Worm (Caenorhabditis elegans) whole organism, L4 larva: Measurements from ENCODE around the gene C36C9.12.

Experiments
- ZK546.5 ChIP-seq, 2 experiments: sonication (generic microtip); optimal IDR thresholded peaks; 2 replicates each; lab custom pipeline; 2017; ENCODE audit warnings: missing biosample characterization in 2 of 2, missing genetic modification characterization in 2 of 2
- aly-2 ChIP-seq: sonication (generic microtip); optimal IDR thresholded peaks from 2 replicates; lab custom pipeline; 2018; ENCODE audit warnings: missing biosample characterization, missing genetic modification characterization
- ceh-44 ChIP-seq: fragments of 200-800 bp; sonication (Bioruptor generic); IDR thresholded peaks from 2 replicates; pipeline ENCODE4 v1.3.6; 2022; ENCODE audit warnings: missing genetic modification reagents, missing genetic modification characterization, missing compliant biosample characterization
- dve-1 ChIP-seq: sonication (generic microtip); optimal IDR thresholded peaks from 2 replicates; lab custom pipeline; 2017; ENCODE audit warnings: antibody characterized with exemption, mild to moderate bottlenecking, missing genetic modification characterization, missing compliant biosample characterization; ENCODE audit not compliant: insufficient read depth
- egl-27 ChIP-seq: sonication (generic microtip); optimal IDR thresholded peaks from 3 replicates; lab custom pipeline; 2017; ENCODE audit warnings: missing biosample characterization, missing genetic modification reagents, missing genetic modification characterization
- lin-39 ChIP-seq: fragments of 150-350 bp; optimal IDR thresholded peaks from 2 replicates; lab custom pipeline; 2014; ENCODE audit warnings: missing biosample characterization, missing genetic modification reagents, missing genetic modification characterization
- lsy-2 ChIP-seq, 2 experiments: fragments of 150-350 bp in 1 of 2; sonication (generic microtip) in 1 of 2; optimal IDR thresholded peaks; 2 replicates each; lab custom pipeline; 2014 to 2017; ENCODE audit warnings: missing biosample characterization in 2 of 2, missing genetic modification characterization in 2 of 2
- nhr-77 ChIP-seq: fragments of 150-350 bp; optimal IDR thresholded peaks from 2 replicates; lab custom pipeline; 2014; ENCODE audit warnings: missing biosample characterization, missing genetic modification characterization
- pha-4 ChIP-seq, 2 experiments: fragments of 150-350 bp in 1 of 2; fragments of 200-800 bp in 1 of 2; sonication (Bioruptor generic) in 1 of 2; IDR thresholded peaks in 1 of 2; optimal IDR thresholded peaks in 1 of 2; 2 replicates each; pipeline versions ENCODE4 v1.3.6 to Lab custom; 2014 to 2022; ENCODE audit warnings: missing genetic modification characterization in 2 of 2, missing genetic modification reagents in 2 of 2, missing biosample characterization in 1 of 2, missing compliant biosample characterization in 1 of 2
- unc-39 ChIP-seq: sonication (generic microtip); optimal IDR thresholded peaks from 2 replicates; lab custom pipeline; 2017; ENCODE audit warnings: missing biosample characterization, missing genetic modification characterization
- zag-1 ChIP-seq: fragments of 150-350 bp; optimal IDR thresholded peaks from 2 replicates; lab custom pipeline; 2014; ENCODE audit warnings: missing biosample characterization, missing genetic modification characterization

DNA sequence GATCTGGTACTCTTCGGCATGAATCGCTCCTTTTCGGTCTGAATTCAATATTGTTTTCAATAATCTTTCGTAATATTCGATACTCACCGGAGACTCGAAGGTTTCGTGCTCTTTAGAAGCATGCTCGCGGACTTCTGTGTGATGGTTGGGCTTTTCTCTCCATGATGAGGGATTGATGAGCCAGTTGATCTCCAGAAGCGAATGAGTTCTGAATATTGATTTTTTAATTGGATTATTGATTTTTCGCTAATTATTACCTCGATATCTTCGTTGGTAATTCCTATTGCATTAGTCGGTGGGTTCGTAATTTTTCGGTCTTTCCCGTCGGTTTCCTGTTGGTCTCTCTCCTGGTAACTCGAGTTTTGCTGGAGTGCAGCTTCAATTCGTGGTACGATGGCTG is 22.8 kb downstream of the C36C9.12 start:
- TF ChIP-seq lin-39 (tag; lab: Kevin White, UChicago) = no peak
- TF ChIP-seq lsy-2 (tag; optimal IDR thresholded peaks at IDR 0.05; lab: Kevin White, UChicago) = no peak
- TF ChIP-seq nhr-77 (tag; lab: Kevin White, UChicago) = no peak
- TF ChIP-seq egl-27 (tag; lab: Kevin White, UChicago) = no peak
- TF ChIP-seq pha-4 (GFP tag; IDR thresholded peaks at IDR 0.05; lab: Robert Waterston, UW) = no peak
- TF ChIP-seq pha-4 (tag; optimal IDR thresholded peaks at IDR 0.05; lab: Kevin White, UChicago) = no peak
- TF ChIP-seq zag-1 (tag; lab: Kevin White, UChicago) = no peak
- no peak for TF ChIP-seq aly-2 (tag; lab: Kevin White, UChicago)
- TF ChIP-seq ZK546.5 (tag; optimal IDR thresholded peaks at IDR 0.05; lab: Kevin White, UChicago) = no peak
- TF ChIP-seq ceh-44 = no peak
- no peak for TF ChIP-seq dve-1 (tag; lab: Kevin White, UChicago)
- TF ChIP-seq unc-39 = no peak
